Worm (Caenorhabditis elegans): ENCODE measurements around the gene srg-59.

The srg-59 gene

ce11 chrV:2718688-2719185 is 6.4 kb downstream of the srg-59 start, which contains the start of gene srt-29 (continued):
- TF ChIP-seq R02D3.7 (tag; optimal IDR thresholded peaks at IDR 0.05) (no peak), nhr-6 (tag; optimal IDR thresholded peaks at IDR 0.05) (no peak), nhr-28 (tag; optimal IDR thresholded peaks at IDR 0.05) (no peak), lir-3 (tag; optimal IDR thresholded peaks at IDR 0.05) (no peak)

ce11 chrV:2716933-2717332 is 8.2 kb downstream of the srg-59 start:
- TF ChIP-seq set-16 (GFP tag; IDR thresholded peaks at IDR 0.05) = peak; percentile 80
- no peak for TF ChIP-seq lsy-2 (tag; optimal IDR thresholded peaks at IDR 0.05)
- TF ChIP-seq mes-2 (tag; optimal IDR thresholded peaks at IDR 0.05; ENCODE audit: poor library complexity, severe bottlenecking) = no peak
- TF ChIP-seq skn-1 (tag; optimal IDR thresholded peaks at IDR 0.05) = no peak
- TF ChIP-seq sdz-12 (GFP tag; optimal IDR thresholded peaks at IDR 0.05) = no peak
- no peak for TF ChIP-seq vab-7 (GFP tag; IDR thresholded peaks at IDR 0.05)
- no peak for TF ChIP-seq nhr-41 (GFP tag; IDR thresholded peaks at IDR 0.05)
- no peak for TF ChIP-seq spr-3 (GFP tag; optimal IDR thresholded peaks at IDR 0.05)

- TF ChIP-seq hlh-30 (tag; optimal IDR thresholded peaks at IDR 0.05; ENCODE audit: insufficient read depth) (no peak), dve-1 (tag; optimal IDR thresholded peaks at IDR 0.05; ENCODE audit: insufficient read depth) (no peak)
Observed at ce11 chrV:2713532-2713931, 11.6 kb downstream of the srg-59 start, which contains the start of gene srt-28. Gene srt-28, minus strand, starts transcription at chrV:2713632.

- TF ChIP-seq nhr-10 (tag; optimal IDR thresholded peaks at IDR 0.05) (no peak), ceh-20 (GFP tag; IDR thresholded peaks at IDR 0.05) (no peak), dpl-1 (GFP tag; optimal IDR thresholded peaks at IDR 0.05) (no peak), gei-8 (GFP tag; optimal IDR thresholded peaks at IDR 0.05) (no peak), hlh-11 (tag; optimal IDR thresholded peaks at IDR 0.05) (peak; percentile 52), pqm-1 (tag; optimal IDR thresholded peaks at IDR 0.05) (peak; percentile 71), zag-1 (tag; optimal IDR thresholded peaks at IDR 0.05) (no peak), nhr-77 (tag; optimal IDR thresholded peaks at IDR 0.05) (peak; percentile 45), attf-4 (tag; optimal IDR thresholded peaks at IDR 0.05) (no peak), daf-16 (GFP tag; optimal IDR thresholded peaks at IDR 0.05) (no peak), daf-16 (tag; optimal IDR thresholded peaks at IDR 0.05) (peak; percentile 75), rbr-2 (tag; optimal IDR thresholded peaks at IDR 0.05) (no peak), dmd-6 (GFP tag; IDR thresholded peaks at IDR 0.05) (peak; percentile 74), lsy-2 (tag; optimal IDR thresholded peaks at IDR 0.05) (no peak), mxl-3 (GFP tag; optimal IDR thresholded peaks at IDR 0.05) (peak; percentile 26), nhr-41 (GFP tag; IDR thresholded peaks at IDR 0.05) (no peak), php-3 (GFP tag; IDR thresholded peaks at IDR 0.05) (no peak), tag-97 (GFP tag; IDR thresholded peaks at IDR 0.05) (no peak), T26A8.4 (GFP tag; IDR thresholded peaks at IDR 0.05) (no peak), nhr-28 (tag; optimal IDR thresholded peaks at IDR 0.05) (peak; percentile 57), zip-2 (tag; optimal IDR thresholded peaks at IDR 0.05) (no peak), ces-1 (GFP tag; optimal IDR thresholded peaks at IDR 0.05) (no peak), egl-43 (GFP tag; IDR thresholded peaks at IDR 0.05) (no peak), nhr-111 (GFP tag; optimal IDR thresholded peaks at IDR 0.05) (no peak)
Observed at ce11 chrV:2711429-2711828, 13.7 kb downstream of the srg-59 start, which contains the start of gene C24B9.3. Gene C24B9.3, minus strand, starts transcription at chrV:2711599.

ce11 chrV:2710192-2710591 is 14.9 kb downstream of the srg-59 start:
- TF ChIP-seq tra-1 (GFP tag; IDR thresholded peaks at IDR 0.05) = no peak
- no peak for TF ChIP-seq dmd-9 (GFP tag; IDR thresholded peaks at IDR 0.05)
- no peak for TF ChIP-seq dve-1 (tag; optimal IDR thresholded peaks at IDR 0.05; ENCODE audit: insufficient read depth)
- TF ChIP-seq daf-16 (GFP tag; optimal IDR thresholded peaks at IDR 0.05) = no peak
- TF ChIP-seq daf-16 (tag; optimal IDR thresholded peaks at IDR 0.05) = no peak
- no peak for TF ChIP-seq nhr-237 (tag; optimal IDR thresholded peaks at IDR 0.05)
